Worm (Caenorhabditis elegans) whole organism, L1 larva: Measurements from ENCODE around the gene K07E3.4.

Source experiments
- C16A3.4 ChIP-seq: fragments of 150-350 bp; optimal IDR thresholded peaks from 2 replicates; lab custom pipeline; 2014; ENCODE audit warnings: missing biosample characterization, missing genetic modification characterization
- C34B4.2 ChIP-seq: sonication (generic microtip); optimal IDR thresholded peaks from 2 replicates; lab custom pipeline; 2017; ENCODE audit warnings: mild to moderate bottlenecking, missing genetic modification characterization, missing compliant biosample characterization
- Y116A8C.19 ChIP-seq: sonication (generic microtip); optimal IDR thresholded peaks from 2 replicates; lab custom pipeline; 2016; ENCODE audit warnings: missing compliant biosample characterization, missing genetic modification characterization, borderline replicate concordance
- alr-1 ChIP-seq: fragments of 200-800 bp; sonication (Bioruptor generic); optimal IDR thresholded peaks from 2 replicates; lab custom pipeline; 2018; ENCODE audit warnings: borderline replicate concordance, mild to moderate bottlenecking, missing genetic modification characterization, missing compliant biosample characterization
- aly-2 ChIP-seq: fragments of 150-350 bp; optimal IDR thresholded peaks from 2 replicates; lab custom pipeline; 2014; ENCODE audit warnings: missing biosample characterization, missing genetic modification characterization
- ama-1 ChIP-seq: fragments of 150-350 bp; optimal IDR thresholded peaks from 2 replicates; lab custom pipeline; 2014
- blmp-1 ChIP-seq: fragments of 150-350 bp; optimal IDR thresholded peaks from 2 replicates; lab custom pipeline; 2014; ENCODE audit warnings: missing biosample characterization, missing genetic modification characterization
- ceh-88 ChIP-seq: fragments of 200-800 bp; sonication (Bioruptor generic); IDR thresholded peaks from 2 replicates; pipeline ENCODE4 v1.3.6; 2022; ENCODE audit warnings: missing genetic modification characterization, missing compliant biosample characterization
- ceh-90 ChIP-seq: sonication (generic microtip); optimal IDR thresholded peaks from 2 replicates; lab custom pipeline; 2016; ENCODE audit warnings: missing genetic modification characterization, missing compliant biosample characterization
- ces-1 ChIP-seq: fragments of 150-350 bp; optimal IDR thresholded peaks from 2 replicates; lab custom pipeline; 2014; ENCODE audit warnings: missing biosample characterization, missing genetic modification reagents, missing genetic modification characterization
- dpl-1 ChIP-seq, 3 experiments: fragments of 150-350 bp in 2 of 3; sonication (generic microtip) in 1 of 3; optimal IDR thresholded peaks; 2 replicates each; lab custom pipeline; 2014 to 2017; ENCODE audit warnings: missing biosample characterization in 3 of 3, missing genetic modification characterization in 3 of 3, missing genetic modification reagents in 3 of 3
- efl-1 ChIP-seq, 4 experiments: fragments of 150-350 bp; optimal IDR thresholded peaks in 3 of 4; peaks in 1 of 4; 1 replicate in 1 of 4; 2 replicates in 3 of 4; lab custom pipeline; 2014; ENCODE audit warnings: missing biosample characterization in 2 of 4, missing genetic modification characterization in 2 of 4, missing genetic modification reagents in 2 of 4
- efl-3 ChIP-seq: fragments of 200-800 bp; sonication (Bioruptor generic); optimal IDR thresholded peaks from 2 replicates; lab custom pipeline; 2018; ENCODE audit warnings: mild to moderate bottlenecking, missing genetic modification characterization, missing compliant biosample characterization
- egl-27 ChIP-seq, 2 experiments: fragments of 150-350 bp in 1 of 2; sonication (generic microtip); optimal IDR thresholded peaks; 3 replicates each; lab custom pipeline; 2017 to 2018; ENCODE audit warnings: missing biosample characterization in 2 of 2, missing genetic modification characterization in 2 of 2, missing genetic modification reagents in 2 of 2
- ets-5 ChIP-seq: fragments of 200-800 bp; sonication (Bioruptor generic); IDR thresholded peaks from 2 replicates; pipeline ENCODE4 v1.3.6; 2022; ENCODE audit warnings: missing genetic modification characterization, missing compliant biosample characterization
- fkh-8 ChIP-seq: sonication (generic microtip); optimal IDR thresholded peaks from 2 replicates; lab custom pipeline; 2016; ENCODE audit warnings: mild to moderate bottlenecking, missing genetic modification characterization, missing compliant biosample characterization
- fos-1 ChIP-seq: fragments of 150-350 bp; optimal IDR thresholded peaks from 2 replicates; lab custom pipeline; 2014; ENCODE audit warnings: missing biosample characterization, missing genetic modification characterization
- grh-1 ChIP-seq: fragments of 200-800 bp; sonication (Bioruptor generic); IDR thresholded peaks from 2 replicates; pipeline ENCODE4 v1.3.6; 2022; ENCODE audit warnings: missing genetic modification reagents, missing genetic modification characterization, missing compliant biosample characterization
- hlh-17 ChIP-seq: fragments of 200-800 bp; sonication (Bioruptor generic); optimal IDR thresholded peaks from 2 replicates; lab custom pipeline; 2018; ENCODE audit warnings: missing genetic modification characterization, mild to moderate bottlenecking, missing compliant biosample characterization, moderate library complexity, borderline replicate concordance
- hlh-4 ChIP-seq: sonication (generic microtip); optimal IDR thresholded peaks from 2 replicates; lab custom pipeline; 2016; ENCODE audit warnings: mild to moderate bottlenecking, missing genetic modification characterization, missing compliant biosample characterization
- hpl-2 ChIP-seq: fragments of 150-350 bp; optimal IDR thresholded peaks from 2 replicates; lab custom pipeline; 2014; ENCODE audit warnings: missing biosample characterization, missing genetic modification reagents, missing genetic modification characterization
- isw-1 ChIP-seq: fragments of 200-800 bp; sonication (Bioruptor generic); IDR thresholded peaks from 2 replicates; pipeline ENCODE4 v1.3.6; 2022; ENCODE audit warnings: missing genetic modification characterization, missing compliant biosample characterization
- lin-13 ChIP-seq: fragments of 150-350 bp; optimal IDR thresholded peaks from 2 replicates; lab custom pipeline; 2014; ENCODE audit warnings: missing biosample characterization, missing genetic modification reagents, missing genetic modification characterization
- lin-14 ChIP-seq: fragments of 200-800 bp; sonication (Bioruptor generic); optimal IDR thresholded peaks from 2 replicates; lab custom pipeline; 2018; ENCODE audit warnings: mild to moderate bottlenecking, missing genetic modification characterization, moderate library complexity, missing compliant biosample characterization
- lin-15B ChIP-seq: fragments of 150-350 bp; sonication (generic microtip); optimal IDR thresholded peaks from 3 replicates; lab custom pipeline; 2014; ENCODE audit warnings: missing biosample characterization, missing genetic modification characterization
- lin-35 ChIP-seq, 2 experiments: fragments of 150-350 bp; optimal IDR thresholded peaks; 2 replicates each; lab custom pipeline; 2014; ENCODE audit warnings: missing biosample characterization in 2 of 2, missing genetic modification characterization in 2 of 2, missing genetic modification reagents in 2 of 2
- lir-3 ChIP-seq: sonication (generic microtip); optimal IDR thresholded peaks from 2 replicates; lab custom pipeline; 2016; ENCODE audit warnings: mild to moderate bottlenecking, missing genetic modification characterization, moderate library complexity, missing compliant biosample characterization; ENCODE audit not compliant: poor library complexity
- mdl-1 ChIP-seq, 2 experiments: fragments of 150-350 bp; optimal IDR thresholded peaks; 2 replicates each; lab custom pipeline; 2014 to 2017; ENCODE audit warnings: missing biosample characterization in 2 of 2, missing genetic modification characterization in 2 of 2, inconsistent platforms in 1 of 2
- nhr-20 ChIP-seq: sonication (generic microtip); optimal IDR thresholded peaks from 2 replicates; lab custom pipeline; 2016; ENCODE audit warnings: mild to moderate bottlenecking, missing genetic modification characterization, missing compliant biosample characterization
- nhr-47 ChIP-seq: sonication (generic microtip); optimal IDR thresholded peaks from 2 replicates; lab custom pipeline; 2016; ENCODE audit warnings: mild to moderate bottlenecking, missing genetic modification characterization, moderate library complexity, missing compliant biosample characterization
- nhr-76 ChIP-seq: sonication (generic microtip); optimal IDR thresholded peaks from 2 replicates; lab custom pipeline; 2017; ENCODE audit warnings: missing biosample characterization, missing genetic modification characterization
- nhr-84 ChIP-seq: sonication (generic microtip); optimal IDR thresholded peaks from 2 replicates; lab custom pipeline; 2017; ENCODE audit warnings: missing biosample characterization, missing genetic modification characterization
- nhr-85 ChIP-seq: sonication (generic microtip); peaks from one replicate; lab custom pipeline; 2016; ENCODE audit warnings: missing genetic modification characterization, inconsistent platforms, missing compliant biosample characterization
- nhr-90 ChIP-seq: sonication (generic microtip); optimal IDR thresholded peaks from 2 replicates; lab custom pipeline; 2016; ENCODE audit warnings: mild to moderate bottlenecking, missing genetic modification characterization, missing compliant biosample characterization; ENCODE audit not compliant: poor library complexity
- pag-3 ChIP-seq: sonication (generic microtip); optimal IDR thresholded peaks from 2 replicates; lab custom pipeline; 2017; ENCODE audit warnings: missing genetic modification characterization, mild to moderate bottlenecking, missing compliant biosample characterization, antibody characterized with exemption, borderline replicate concordance; ENCODE audit not compliant: insufficient read depth
- pqm-1 ChIP-seq: sonication (generic microtip); optimal IDR thresholded peaks from 3 replicates; lab custom pipeline; 2017; ENCODE audit warnings: missing biosample characterization, missing genetic modification characterization
- rnt-1 ChIP-seq: sonication (generic microtip); optimal IDR thresholded peaks from 2 replicates; lab custom pipeline; 2016; ENCODE audit warnings: mild to moderate bottlenecking, missing genetic modification characterization, moderate library complexity, missing compliant biosample characterization
- skn-1 ChIP-seq: fragments of 150-350 bp; optimal IDR thresholded peaks from 2 replicates; lab custom pipeline; 2014; ENCODE audit warnings: missing biosample characterization, missing genetic modification characterization
- snu-23 ChIP-seq: sonication (generic microtip); optimal IDR thresholded peaks from 2 replicates; lab custom pipeline; 2016; ENCODE audit warnings: missing genetic modification characterization, missing compliant biosample characterization
- swsn-7 ChIP-seq: sonication (generic microtip); optimal IDR thresholded peaks from 2 replicates; lab custom pipeline; 2016; ENCODE audit warnings: missing genetic modification characterization, missing compliant biosample characterization
- unc-130 ChIP-seq: fragments of 150-350 bp; optimal IDR thresholded peaks from 2 replicates; lab custom pipeline; 2017; ENCODE audit warnings: missing biosample characterization, missing genetic modification characterization, inconsistent platforms
- unc-62 ChIP-seq: fragments of 150-350 bp; optimal IDR thresholded peaks from 2 replicates; lab custom pipeline; 2014; ENCODE audit warnings: missing biosample characterization, missing genetic modification reagents, missing genetic modification characterization
- unc-86 ChIP-seq: sonication (generic microtip); optimal IDR thresholded peaks from 2 replicates; lab custom pipeline; 2016; ENCODE audit warnings: missing genetic modification characterization, missing compliant biosample characterization
- zag-1 ChIP-seq: fragments of 150-350 bp; optimal IDR thresholded peaks from 2 replicates; lab custom pipeline; 2014; ENCODE audit warnings: missing biosample characterization, missing genetic modification characterization
- ztf-4 ChIP-seq: fragments of 150-350 bp; optimal IDR thresholded peaks from 2 replicates; lab custom pipeline; 2014; ENCODE audit warnings: missing biosample characterization, missing genetic modification characterization

The K07E3.4 gene

DNA sequence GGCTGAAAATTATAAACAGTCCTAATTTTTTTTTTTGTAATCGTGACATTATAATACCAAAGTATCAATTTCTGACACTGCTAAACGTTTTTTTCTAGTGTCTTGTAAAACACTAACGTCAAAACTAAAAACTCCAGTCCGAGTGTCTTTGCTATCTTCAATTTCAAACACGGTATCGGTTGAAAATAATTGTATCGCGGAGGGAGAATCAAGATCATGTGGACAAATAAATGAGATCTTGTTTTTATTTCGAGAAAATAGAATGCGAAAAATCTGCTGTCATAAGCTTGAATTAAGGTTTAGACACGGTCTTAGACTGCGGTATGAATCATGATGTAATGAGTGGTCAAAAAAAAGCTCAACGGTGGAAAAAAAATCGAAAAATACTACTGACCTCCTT lies 35.2 kb downstream of the K07E3.4 start (continued):
- peak; percentile 56 for TF ChIP-seq nhr-90 (tag; lab: Kevin White, UChicago)
- TF ChIP-seq egl-27 (tag; optimal IDR thresholded peaks at IDR 0.05; lab: Kevin White, UChicago): no peak
- TF ChIP-seq fos-1 (tag; lab: Kevin White, UChicago): peak; percentile 7
- TF ChIP-seq unc-62: no peak
- no peak for TF ChIP-seq unc-130 (tag; lab: Kevin White, UChicago)
- no peak for TF ChIP-seq grh-1
- TF ChIP-seq hlh-17 (GFP tag; lab: Kevin White, UChicago): no peak
- TF ChIP-seq hlh-4 (tag; lab: Kevin White, UChicago): no peak
- TF ChIP-seq swsn-7: peak; percentile 9
- TF ChIP-seq isw-1 (GFP tag; lab: Robert Waterston, UW): no peak
- no peak for TF ChIP-seq ama-1 (lab: Kevin White, UChicago)
- TF ChIP-seq nhr-20 (tag; lab: Kevin White, UChicago): peak; percentile 45
- peak; percentile 26 for TF ChIP-seq lin-14
- no peak for TF ChIP-seq ces-1 (GFP tag; lab: Kevin White, UChicago)
- TF ChIP-seq unc-86: no peak
- TF ChIP-seq ets-5 (GFP tag; lab: Robert Waterston, UW): no peak
- TF ChIP-seq C34B4.2: no peak
- no peak for TF ChIP-seq zag-1
- no peak for TF ChIP-seq nhr-84 (tag; lab: Kevin White, UChicago)
- no peak for TF ChIP-seq lin-13 (GFP tag; lab: Kevin White, UChicago)
- no peak for TF ChIP-seq hpl-2 (GFP tag; lab: Kevin White, UChicago)
- no peak for TF ChIP-seq alr-1 (tag; lab: Kevin White, UChicago)
- TF ChIP-seq nhr-85 (tag; lab: Kevin White, UChicago): no peak
- no peak for TF ChIP-seq lin-15B
- no peak for TF ChIP-seq mdl-1 (tag; optimal IDR thresholded peaks at IDR 0.05; lab: Kevin White, UChicago)
- no peak for TF ChIP-seq ceh-90 (tag; lab: Kevin White, UChicago)
- peak; percentile 68 for TF ChIP-seq snu-23
- TF ChIP-seq lir-3: peak; percentile 12
- no peak for TF ChIP-seq ceh-88
- no peak for TF ChIP-seq skn-1 (tag; lab: Kevin White, UChicago)
- no peak for TF ChIP-seq pqm-1 (tag; lab: Kevin White, UChicago)

DNA sequence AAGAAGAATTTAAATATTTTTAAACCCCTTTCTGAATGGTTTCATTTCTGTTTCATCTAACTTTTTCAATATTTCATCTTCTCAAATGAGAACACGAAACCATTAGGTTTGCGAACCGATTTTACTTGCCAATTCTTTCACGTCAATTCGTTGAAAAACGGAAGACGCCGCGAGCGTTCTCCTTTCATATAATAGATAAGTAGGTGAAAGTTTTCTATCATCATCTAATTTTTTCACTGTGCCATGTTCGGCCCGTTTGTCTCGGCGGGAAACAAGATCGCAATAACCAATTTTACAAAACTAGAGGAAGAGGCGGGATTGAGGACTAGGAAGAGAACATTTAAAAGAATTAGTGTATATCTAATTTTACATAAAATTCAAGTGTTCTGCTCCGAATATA lies 38.7 kb downstream of the K07E3.4 start, which contains the start of gene C18A11.4:
TSS of gene C18A11.4 (plus strand) at position 367 of the 400 bp plus-strand sequence.
- TF ChIP-seq blmp-1 (tag; lab: Kevin White, UChicago) (peak; percentile 85), efl-1 (optimal IDR thresholded peaks at IDR 0.05; lab: Kevin White, UChicago) (no peak), efl-1 (GFP tag; optimal IDR thresholded peaks at IDR 0.05 in 1 of 2; lab: Kevin White, UChicago) (no peak)
- TF ChIP-seq, all 84 proteins: peak for 1

- TF ChIP-seq fkh-8 (tag; lab: Kevin White, UChicago) (no peak), egl-27 (tag; optimal IDR thresholded peaks at IDR 0.05; lab: Kevin White, UChicago) (no peak), hpl-2 (GFP tag; lab: Kevin White, UChicago) (no peak), pag-3 (tag; lab: Kevin White, UChicago) (no peak), C16A3.4 (no peak), efl-1 (optimal IDR thresholded peaks at IDR 0.05; lab: Kevin White, UChicago) (no peak), efl-1 (GFP tag; optimal IDR thresholded peaks at IDR 0.05 in 1 of 2; lab: Kevin White, UChicago) (peak in 1 of 2 experiments; percentile 37), blmp-1 (tag; lab: Kevin White, UChicago) (peak; percentile 30), ceh-88 (no peak), ztf-4 (tag; lab: Kevin White, UChicago) (no peak), swsn-7 (no peak), skn-1 (tag; lab: Kevin White, UChicago) (peak; percentile 0), C34B4.2 (no peak), hlh-17 (GFP tag; lab: Kevin White, UChicago) (no peak), snu-23 (peak; percentile 23), hlh-4 (tag; lab: Kevin White, UChicago) (no peak), nhr-47 (tag; lab: Kevin White, UChicago) (no peak), ces-1 (GFP tag; lab: Kevin White, UChicago) (no peak), aly-2 (no peak), rnt-1 (tag; lab: Kevin White, UChicago) (peak; percentile 12), lin-35 (GFP tag; optimal IDR thresholded peaks at IDR 0.05; lab: Kevin White, UChicago) (peak in 1 of 2 experiments; percentile 30), efl-3 (no peak), dpl-1 (GFP tag; optimal IDR thresholded peaks at IDR 0.05; lab: Kevin White, UChicago) (no peak), Y116A8C.19 (no peak), nhr-76 (tag; lab: Kevin White, UChicago) (no peak), nhr-85 (tag; lab: Kevin White, UChicago) (no peak)
Measured at ce11 chrX:8040967-8041366, 42.9 kb downstream of the K07E3.4 start, which contains the start of gene xol-1. xol-1 (plus strand) TSS chrX:8041313.
